Worm (Caenorhabditis elegans) whole organism, early embryonic: Measurements from ENCODE around the gene skr-9.
"Not testable (repeated sequence)": the region's sequence is repeated elsewhere in the genome, so short reads cannot be mapped to it uniquely, and the experiment has no call there.

Experiments
- B0310.2 ChIP-seq: sonication (generic microtip); optimal IDR thresholded peaks from 2 replicates; lab custom pipeline; 2016; ENCODE audit warnings: mild to moderate bottlenecking, missing genetic modification characterization, missing compliant biosample characterization
- F13C5.2 ChIP-seq: sonication (generic microtip); optimal IDR thresholded peaks from 2 replicates; lab custom pipeline; 2017; ENCODE audit warnings: mild to moderate bottlenecking, missing genetic modification characterization, inconsistent platforms, missing compliant biosample characterization
- aly-1 ChIP-seq: sonication (generic microtip); optimal IDR thresholded peaks from 2 replicates; lab custom pipeline; 2016; ENCODE audit warnings: missing genetic modification characterization, missing compliant biosample characterization
- ama-1 ChIP-seq: fragments of 150-350 bp; optimal IDR thresholded peaks from 2 replicates; lab custom pipeline; 2014
- ceh-13 ChIP-seq: fragments of 200-800 bp; sonication (Bioruptor generic); optimal IDR thresholded peaks from 2 replicates; lab custom pipeline; 2018; ENCODE audit warnings: mild to moderate bottlenecking, missing genetic modification characterization, missing compliant biosample characterization
- ceh-36 ChIP-seq: sonication (generic microtip); optimal IDR thresholded peaks from 2 replicates; lab custom pipeline; 2016; ENCODE audit warnings: missing genetic modification characterization, inconsistent platforms, missing compliant biosample characterization
- ets-7 ChIP-seq: sonication (generic microtip); optimal IDR thresholded peaks from 2 replicates; lab custom pipeline; 2016; ENCODE audit warnings: missing genotype, missing genetic modification characterization, missing compliant biosample characterization
- flt-1 ChIP-seq: fragments of 200-800 bp; sonication (Bioruptor generic); IDR thresholded peaks from 2 replicates; pipeline ENCODE4 v1.3.6; 2022; ENCODE audit warnings: missing genetic modification characterization, missing compliant biosample characterization
- hmbx-1 ChIP-seq: sonication (generic microtip); optimal IDR thresholded peaks from 2 replicates; lab custom pipeline; 2016; ENCODE audit warnings: mild to moderate bottlenecking, missing genetic modification characterization, missing compliant biosample characterization
- hmg-4 ChIP-seq: fragments of 200-800 bp; sonication (Bioruptor generic); optimal IDR thresholded peaks from 2 replicates; lab custom pipeline; 2018; ENCODE audit warnings: mild to moderate bottlenecking, missing genetic modification characterization, missing compliant biosample characterization
- hnd-1 ChIP-seq: sonication (generic microtip); optimal IDR thresholded peaks from 2 replicates; lab custom pipeline; 2016; ENCODE audit warnings: missing genetic modification characterization, missing compliant biosample characterization
- pes-1 ChIP-seq: fragments of 200-800 bp; sonication (Bioruptor generic); IDR thresholded peaks from 2 replicates; pipeline ENCODE4 v1.3.6; 2022; ENCODE audit warnings: missing genetic modification reagents, missing genetic modification characterization, missing compliant biosample characterization
- scrt-1 ChIP-seq: fragments of 200-800 bp; sonication (Bioruptor generic); IDR thresholded peaks from 2 replicates; pipeline ENCODE4 v1.3.6; 2022; ENCODE audit warnings: missing genetic modification characterization, missing compliant biosample characterization
- sea-1 ChIP-seq: fragments of 200-800 bp; sonication (Bioruptor generic); conservative IDR thresholded peaks from 2 replicates; pipeline ENCODE4 v1.3.6; 2022; ENCODE audit warnings: missing genetic modification characterization, missing compliant biosample characterization
- tbx-11 ChIP-seq: fragments of 200-800 bp; sonication (Bioruptor generic); IDR thresholded peaks from 2 replicates; pipeline ENCODE4 v1.3.6; 2022; ENCODE audit warnings: missing genetic modification characterization, missing compliant biosample characterization
- tbx-37 ChIP-seq: fragments of 200-800 bp; sonication (Bioruptor generic); conservative IDR thresholded peaks from 2 replicates; pipeline ENCODE4 v1.3.6; 2022; ENCODE audit warnings: missing genetic modification reagents, missing genetic modification characterization, missing compliant biosample characterization
- tra-4 ChIP-seq: sonication (generic microtip); optimal IDR thresholded peaks from 2 replicates; lab custom pipeline; 2017; ENCODE audit warnings: missing genetic modification characterization, missing compliant biosample characterization

The skr-9 gene

ce11 chrIV:17131035-17131595, 32.3 kb upstream of the skr-9 start, which contains the start of the genes Y116A8C.37 and Y116A8C.38:
Gene Y116A8C.37 (minus strand): TSS chrIV:17131135.
Gene Y116A8C.38 (plus strand): TSS chrIV:17131545.
- TF ChIP-seq ceh-36 (tag; lab: Kevin White, UChicago) (no peak), ets-7 (tag; lab: Kevin White, UChicago) (no peak), pes-1 (GFP tag; lab: Robert Waterston, UW) (no peak), hnd-1 (tag; lab: Kevin White, UChicago) (no peak), ceh-13 (GFP tag; lab: Kevin White, UChicago) (no peak), ama-1 (lab: Kevin White, UChicago) (no peak), sea-1 (GFP tag; lab: Robert Waterston, UW) (no peak), hmg-4 (GFP tag; lab: Kevin White, UChicago) (no peak), tra-4 (tag; lab: Kevin White, UChicago) (no peak), scrt-1 (GFP tag; lab: Robert Waterston, UW) (no peak), F13C5.2 (tag; lab: Kevin White, UChicago) (no peak), tbx-11 (GFP tag; lab: Robert Waterston, UW) (no peak), hmbx-1 (tag; lab: Kevin White, UChicago) (no peak), aly-1 (tag; lab: Kevin White, UChicago) (no peak), tbx-37 (no peak), flt-1 (GFP tag; lab: Robert Waterston, UW) (no peak), B0310.2 (tag; lab: Kevin White, UChicago) (no peak)

ce11 chrIV:17150418-17150817, 13.0 kb upstream of the skr-9 start:
- no peak for TF ChIP-seq hnd-1 (tag; lab: Kevin White, UChicago)
- no peak for TF ChIP-seq tra-4 (tag; lab: Kevin White, UChicago)
- TF ChIP-seq hmg-4 (GFP tag; lab: Kevin White, UChicago): no peak
- TF ChIP-seq pes-1 (GFP tag; lab: Robert Waterston, UW): no peak
- TF ChIP-seq B0310.2 (tag; lab: Kevin White, UChicago): no peak
- TF ChIP-seq ets-7 (tag; lab: Kevin White, UChicago): no peak
- no peak for TF ChIP-seq ceh-36 (tag; lab: Kevin White, UChicago)
- TF ChIP-seq hmbx-1 (tag; lab: Kevin White, UChicago): no peak
- no peak for TF ChIP-seq ama-1 (lab: Kevin White, UChicago)

- TF ChIP-seq B0310.2 (tag; lab: Kevin White, UChicago) (no peak), ets-7 (tag; lab: Kevin White, UChicago) (no peak), sea-1 (GFP tag; lab: Robert Waterston, UW) (no peak), hmg-4 (GFP tag; lab: Kevin White, UChicago) (no peak), tbx-37 (no peak), ceh-13 (GFP tag; lab: Kevin White, UChicago) (no peak), aly-1 (tag; lab: Kevin White, UChicago) (no peak), flt-1 (GFP tag; lab: Robert Waterston, UW) (no peak), F13C5.2 (tag; lab: Kevin White, UChicago) (no peak), tra-4 (tag; lab: Kevin White, UChicago) (no peak), scrt-1 (GFP tag; lab: Robert Waterston, UW) (no peak), pes-1 (GFP tag; lab: Robert Waterston, UW) (no peak)
Observed at ce11 chrIV:17150871-17151270, 12.5 kb upstream of the skr-9 start, which contains the start of gene Y116A8C.40. Gene Y116A8C.40 (minus strand): TSS chrIV:17150971.

ce11 chrIV:17153002-17153401, 10.4 kb upstream of the skr-9 start:
- TF ChIP-seq F13C5.2 (tag; lab: Kevin White, UChicago): no peak
- TF ChIP-seq pes-1 (GFP tag; lab: Robert Waterston, UW): no peak
- no peak for TF ChIP-seq hmbx-1 (tag; lab: Kevin White, UChicago)
- no peak for TF ChIP-seq B0310.2 (tag; lab: Kevin White, UChicago)
- TF ChIP-seq ama-1 (lab: Kevin White, UChicago): no peak
- no peak for TF ChIP-seq hmg-4 (GFP tag; lab: Kevin White, UChicago)
- TF ChIP-seq flt-1 (GFP tag; lab: Robert Waterston, UW): no peak
- no peak for TF ChIP-seq ets-7 (tag; lab: Kevin White, UChicago)
- no peak for TF ChIP-seq aly-1 (tag; lab: Kevin White, UChicago)

ce11 chrIV:17155625-17156024, 7.7 kb upstream of the skr-9 start:
- peak; percentile 44; the same call in 1 of the 2 replicates for TF ChIP-seq pes-1 (GFP tag; lab: Robert Waterston, UW)

ce11 chrIV:17162515-17162914, 858 bp upstream of the skr-9 start, which contains the start of gene skr-13:
Gene skr-13 (minus strand): TSS chrIV:17162615.
- TF ChIP-seq hmbx-1 (tag; lab: Kevin White, UChicago) (no peak), ceh-13 (GFP tag; lab: Kevin White, UChicago) (no peak), sea-1 (GFP tag; lab: Robert Waterston, UW) (no peak), flt-1 (GFP tag; lab: Robert Waterston, UW) (no peak), F13C5.2 (tag; lab: Kevin White, UChicago) (no peak), pes-1 (GFP tag; lab: Robert Waterston, UW) (no peak), tbx-37 (no peak), ets-7 (tag; lab: Kevin White, UChicago) (no peak), aly-1 (tag; lab: Kevin White, UChicago) (no peak), ceh-36 (tag; lab: Kevin White, UChicago) (no peak), tbx-11 (GFP tag; lab: Robert Waterston, UW) (no peak), ama-1 (lab: Kevin White, UChicago) (no peak), scrt-1 (GFP tag; lab: Robert Waterston, UW) (no peak), hnd-1 (tag; lab: Kevin White, UChicago) (no peak), B0310.2 (tag; lab: Kevin White, UChicago) (no peak), tra-4 (tag; lab: Kevin White, UChicago) (no peak), hmg-4 (GFP tag; lab: Kevin White, UChicago) (no peak)

ce11 chrIV:17165734-17166133, 2.4 kb downstream of the skr-9 start, which contains the start of gene skr-8:
Gene skr-8 (minus strand): TSS chrIV:17165834.
- TF ChIP-seq tbx-37; hnd-1 (tag; lab: Kevin White, UChicago); flt-1 (GFP tag; lab: Robert Waterston, UW): not testable (repeated sequence)
